Fruit fly (Drosophila melanogaster): ENCODE measurements around the gene CG7099.

CG7099 gene

DNA sequence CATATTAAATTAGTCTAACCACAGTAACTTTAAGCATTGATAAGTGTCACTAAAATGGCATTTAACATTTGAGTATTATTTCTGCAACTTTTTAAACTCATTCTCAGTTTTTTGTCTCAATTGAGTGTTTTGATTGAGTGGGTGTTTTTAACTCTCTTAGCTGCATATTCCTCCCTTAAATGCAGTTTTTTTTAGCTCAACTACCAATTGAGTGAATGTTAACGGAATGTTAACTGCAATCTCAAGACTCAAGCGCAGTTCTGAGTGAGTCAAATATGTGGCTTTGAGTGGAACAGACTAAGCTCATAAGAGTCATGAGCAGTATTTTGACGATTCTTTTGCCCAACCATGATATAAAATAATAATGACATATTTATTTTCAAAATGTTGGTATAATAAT is 24.4 kb upstream of the CG7099 start:
- TF ChIP-seq CG13894 (tag; optimal IDR thresholded peaks at IDR 0.05): no peak
- peak; percentile 16; the same call in 1 of the 3 replicates for TF ChIP-seq CG6791 (GFP tag; IDR thresholded peaks at IDR 0.05; ENCODE audit: partially characterized antibody)
- TF ChIP-seq z (GFP tag; IDR thresholded peaks at IDR 0.05): peak; percentile 98

DNA sequence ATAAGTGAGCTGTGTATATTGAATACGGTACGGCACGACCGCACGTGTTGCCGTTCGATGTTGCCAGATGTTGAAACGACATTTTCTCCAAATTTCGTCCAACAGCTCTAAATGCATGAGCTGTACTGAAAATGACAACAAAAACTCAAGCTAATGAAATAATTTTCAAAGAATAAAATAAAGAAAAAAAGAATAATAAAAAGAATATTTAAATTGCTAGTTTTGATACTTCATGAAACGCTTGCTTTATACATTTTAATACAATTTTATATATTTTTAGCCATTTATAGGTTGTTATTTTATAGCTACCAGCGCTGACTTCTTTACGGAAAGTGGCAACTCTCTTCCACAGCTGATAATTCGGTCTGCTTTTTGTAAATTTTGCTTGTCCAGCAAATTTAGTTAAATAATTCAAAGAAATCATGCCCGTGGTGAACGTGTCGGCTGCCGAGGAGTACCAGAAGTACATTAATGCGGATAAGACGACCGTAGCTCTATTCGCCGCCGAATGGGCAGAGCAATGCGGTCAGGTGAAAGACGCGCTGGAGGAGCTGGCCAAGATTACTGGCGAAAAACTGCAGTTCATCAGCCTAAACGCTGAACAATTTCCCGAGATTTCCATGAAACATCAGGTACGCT is 21.1 kb upstream of the CG7099 start, which contains the start of the genes Nnp-1 and Grx3:
Nnp-1 (minus strand) TSS at position 81 of the 639 bp plus-strand sequence.
Grx3 (plus strand) TSS at position 339 of the 639 bp plus-strand sequence.
- TF ChIP-seq CG30403 (GFP tag; optimal IDR thresholded peaks at IDR 0.05): peak; percentile 57
- TF ChIP-seq sim (GFP tag; IDR thresholded peaks at IDR 0.05): no peak
- no peak for TF ChIP-seq zfh1 (GFP tag; IDR thresholded peaks at IDR 0.05)
- no peak for TF ChIP-seq zfh2 (GFP tag; optimal IDR thresholded peaks at IDR 0.05)
- no peak for TF ChIP-seq CG13894 (tag; optimal IDR thresholded peaks at IDR 0.05)
- TF ChIP-seq CG4707 (GFP tag; optimal IDR thresholded peaks at IDR 0.05): no peak
- no peak for TF ChIP-seq ham (GFP tag; IDR thresholded peaks at IDR 0.05)
- no peak for TF ChIP-seq NK7.1 (GFP tag; optimal IDR thresholded peaks at IDR 0.05)
- TF ChIP-seq Bgb (GFP tag; IDR thresholded peaks at IDR 0.05; ENCODE audit: partially characterized antibody): 0 out of 2 replicates have a peak, but pooled peaks have one; percentile 7
- TF ChIP-seq CG6791 (GFP tag; IDR thresholded peaks at IDR 0.05; ENCODE audit: partially characterized antibody): no peak
- TF ChIP-seq CG12236 (GFP tag; optimal IDR thresholded peaks at IDR 0.05): no peak
- TF ChIP-seq Blimp-1 (GFP tag; optimal IDR thresholded peaks at IDR 0.05): no peak
- peak; percentile 44 for TF ChIP-seq CG13775 (GFP tag; optimal IDR thresholded peaks at IDR 0.05)
- TF ChIP-seq B-H1 (GFP tag; IDR thresholded peaks at IDR 0.05): no peak
- peak; percentile 56 for TF ChIP-seq Sin3A (optimal IDR thresholded peaks at IDR 0.05)
- TF ChIP-seq CTCF (GFP tag; optimal IDR thresholded peaks at IDR 0.05): no peak
- peak; percentile 14 for TF ChIP-seq BtbVII (GFP tag; optimal IDR thresholded peaks at IDR 0.05)
- TF ChIP-seq CG11504 (tag; optimal IDR thresholded peaks at IDR 0.05): no peak
- TF ChIP-seq nerfin-1 (tag; optimal IDR thresholded peaks at IDR 0.05): no peak
- TF ChIP-seq Sry-δ (GFP tag; optimal IDR thresholded peaks at IDR 0.05): no peak
- TF ChIP-seq Nf-YB (GFP tag; optimal IDR thresholded peaks at IDR 0.05): no peak
- TF ChIP-seq Camta (GFP tag; optimal IDR thresholded peaks at IDR 0.05): no peak
- no peak for TF ChIP-seq CG7745 (tag; optimal IDR thresholded peaks at IDR 0.05)
- TF ChIP-seq CG12071 (GFP tag; optimal IDR thresholded peaks at IDR 0.05): no peak
- peak; percentile 13 for TF ChIP-seq CG17186 (GFP tag; optimal IDR thresholded peaks at IDR 0.05)
- no peak for TF ChIP-seq Optix (GFP tag; IDR thresholded peaks at IDR 0.05)
- no peak for TF ChIP-seq kay (GFP tag; optimal IDR thresholded peaks at IDR 0.05)
- no peak for TF ChIP-seq CG1529 (GFP tag; optimal IDR thresholded peaks at IDR 0.05)
- no peak for TF ChIP-seq shn (GFP tag; optimal IDR thresholded peaks at IDR 0.05)
- TF ChIP-seq scrt (GFP tag; optimal IDR thresholded peaks at IDR 0.05): no peak
- TF ChIP-seq CG9797 (GFP tag; optimal IDR thresholded peaks at IDR 0.05): peak; percentile 41
- TF ChIP-seq slou (GFP tag; optimal IDR thresholded peaks at IDR 0.05): peak; percentile 2
- TF ChIP-seq ewg (GFP tag; optimal IDR thresholded peaks at IDR 0.05): peak; percentile 24
- TF ChIP-seq Dad (GFP tag; optimal IDR thresholded peaks at IDR 0.05): no peak
- no peak for TF ChIP-seq CG8089 (GFP tag; optimal IDR thresholded peaks at IDR 0.05)
- TF ChIP-seq CG3726 (GFP tag; IDR thresholded peaks at IDR 0.05): no peak
- no peak for TF ChIP-seq fru (optimal IDR thresholded peaks at IDR 0.05)
- peak; percentile 57 for TF ChIP-seq CG9215 (GFP tag; IDR thresholded peaks at IDR 0.05)
- TF ChIP-seq Atf-2 (GFP tag; optimal IDR thresholded peaks at IDR 0.05): no peak
- TF ChIP-seq Hr39 (optimal IDR thresholded peaks at IDR 0.05): no peak
- TF ChIP-seq gcm (GFP tag; optimal IDR thresholded peaks at IDR 0.05): no peak
- no peak for TF ChIP-seq Side (GFP tag; optimal IDR thresholded peaks at IDR 0.05)
- TF ChIP-seq CG13424 (tag; optimal IDR thresholded peaks at IDR 0.05): peak; percentile 80
- no peak for TF ChIP-seq Meics (GFP tag; optimal IDR thresholded peaks at IDR 0.05)
- TF ChIP-seq Abd-B (GFP tag; optimal IDR thresholded peaks at IDR 0.05): peak; percentile 76
- peak; percentile 34; the same call in 1 of the 2 replicates for TF ChIP-seq ttk (GFP tag; IDR thresholded peaks at IDR 0.05)
- TF ChIP-seq CG31224 (GFP tag; IDR thresholded peaks at IDR 0.05): no peak
- no peak for TF ChIP-seq CG12391 (tag; optimal IDR thresholded peaks at IDR 0.05)
- TF ChIP-seq crp (GFP tag; optimal IDR thresholded peaks at IDR 0.05): peak; percentile 64 to 91

Data from whole organism, embryonic.